Fruit fly (Drosophila melanogaster): ENCODE measurements around the gene CG9743.

Gene CG9743

DNA sequence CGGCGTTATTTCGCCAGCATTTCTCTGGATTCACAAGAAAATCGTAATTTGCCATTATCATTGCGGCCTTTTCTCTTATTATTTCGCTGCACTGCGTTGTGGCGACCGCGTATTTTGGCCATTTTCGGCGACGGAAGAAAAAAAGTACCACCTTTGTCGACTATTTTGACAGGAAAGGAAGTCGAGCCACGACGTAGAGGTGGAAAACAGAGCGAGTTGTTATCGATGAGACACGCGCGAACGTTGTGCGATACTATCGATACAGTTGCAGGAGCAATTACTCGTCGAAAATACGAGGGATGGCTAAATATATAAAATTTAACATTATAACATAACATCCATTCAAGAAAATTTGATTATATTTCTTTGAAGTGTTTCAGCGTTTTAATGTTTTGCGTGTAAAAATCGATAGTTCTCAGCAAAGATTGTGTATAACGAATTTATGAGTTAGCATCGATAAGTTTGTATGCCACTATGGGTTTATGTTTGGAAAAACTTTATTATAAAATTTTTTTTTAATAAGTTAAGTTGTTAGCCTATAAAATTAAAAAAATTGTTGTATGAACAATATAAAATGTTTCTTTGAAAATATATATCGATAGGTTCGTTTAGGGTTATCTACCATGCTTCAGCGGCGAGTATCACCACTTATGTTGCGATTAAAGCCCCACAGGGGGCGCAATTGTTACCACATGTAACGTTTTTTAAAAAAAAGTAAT, 6.1 kb upstream of the CG9743 start, which contains the start of gene RpS7 (continued):
- TF ChIP-seq tin (GFP tag; optimal IDR thresholded peaks at IDR 0.05) (peak; percentile 15), Dref (GFP tag; IDR thresholded peaks at IDR 0.05) (peak; percentile 82), fd3F (GFP tag; optimal IDR thresholded peaks at IDR 0.05) (peak; percentile 51), fd102C (GFP tag; optimal IDR thresholded peaks at IDR 0.05) (peak; percentile 63), repo (GFP tag; optimal IDR thresholded peaks at IDR 0.05) (peak; percentile 6), fu2 (GFP tag; optimal IDR thresholded peaks at IDR 0.05) (peak; percentile 1), luna (GFP tag; optimal IDR thresholded peaks at IDR 0.05) (peak; percentile 34), CG12769 (tag; optimal IDR thresholded peaks at IDR 0.05) (peak; percentile 38), CG14860 (GFP tag; IDR thresholded peaks at IDR 0.05; ENCODE audit: partially characterized antibody) (peak; percentile 98), Doc2 (GFP tag; IDR thresholded peaks at IDR 0.05) (no peak), chm (GFP tag; IDR thresholded peaks at IDR 0.05) (peak; percentile 85), GATAe (GFP tag; conservative IDR thresholded peaks at IDR 0.05) (no peak; the same call in 1 of the 2 replicates), CG18599 (GFP tag; optimal IDR thresholded peaks at IDR 0.05) (peak; percentile 49), pan (optimal IDR thresholded peaks at IDR 0.05) (no peak), pan (GFP tag; optimal IDR thresholded peaks at IDR 0.05 in 1 of 2, IDR thresholded peaks at IDR 0.05 in 1 of 2) (peak in 1 of 2 experiments; percentile 80), da (GFP tag; optimal IDR thresholded peaks at IDR 0.05) (no peak), CG9437 (GFP tag; optimal IDR thresholded peaks at IDR 0.05) (peak; percentile 79), CG7839 (tag; optimal IDR thresholded peaks at IDR 0.05) (peak; percentile 70), sna (GFP tag; IDR thresholded peaks at IDR 0.05; ENCODE audit: partially characterized antibody) (peak; percentile 99), CG17568 (GFP tag; optimal IDR thresholded peaks at IDR 0.05) (peak; percentile 90), CG3726 (GFP tag; IDR thresholded peaks at IDR 0.05) (peak; percentile 76), Adf1 (GFP tag; IDR thresholded peaks at IDR 0.05) (peak; percentile 53), Hr39 (optimal IDR thresholded peaks at IDR 0.05) (no peak), MBD-R2 (GFP tag; IDR thresholded peaks at IDR 0.05) (peak; percentile 25; the same call in 1 of the 2 replicates), CG1602 (GFP tag; optimal IDR thresholded peaks at IDR 0.05) (no peak), ranshi (GFP tag; IDR thresholded peaks at IDR 0.05) (peak; percentile 80), ems (GFP tag; optimal IDR thresholded peaks at IDR 0.05) (no peak), CHES-1-like (GFP tag; optimal IDR thresholded peaks at IDR 0.05) (peak; percentile 32), sisA (GFP tag; IDR thresholded peaks at IDR 0.05) (0 out of 2 replicates have a peak, but pooled peaks have one; percentile 15), ara (GFP tag; IDR thresholded peaks at IDR 0.05) (peak; percentile 61), Asciz (GFP tag; optimal IDR thresholded peaks at IDR 0.05) (peak; percentile 78), Mrtf (GFP tag; IDR thresholded peaks at IDR 0.05) (no peak; the same call in 2 of the 3 replicates), vnd (GFP tag; IDR thresholded peaks at IDR 0.05; ENCODE audit: partially characterized antibody) (peak; percentile 99), CG17802 (tag; optimal IDR thresholded peaks at IDR 0.05) (peak; percentile 60), CG13624 (GFP tag; optimal IDR thresholded peaks at IDR 0.05) (peak; percentile 44), CG6272 (GFP tag; IDR thresholded peaks at IDR 0.05) (peak; percentile 76), Lpt (GFP tag; optimal IDR thresholded peaks at IDR 0.05) (no peak), CG10543 (GFP tag; optimal IDR thresholded peaks at IDR 0.05) (peak; percentile 88), CG12104 (GFP tag; optimal IDR thresholded peaks at IDR 0.05) (peak; percentile 70), HLH3B (GFP tag; IDR thresholded peaks at IDR 0.05) (peak; percentile 70), ro (GFP tag; IDR thresholded peaks at IDR 0.05) (no peak), ham (GFP tag; IDR thresholded peaks at IDR 0.05) (peak; percentile 66; the same call in 1 of the 2 replicates), shn (GFP tag; optimal IDR thresholded peaks at IDR 0.05) (peak; percentile 16), sob (GFP tag; IDR thresholded peaks at IDR 0.05) (peak; percentile 79), klu (GFP tag; IDR thresholded peaks at IDR 0.05) (no peak), CG4854 (GFP tag; optimal IDR thresholded peaks at IDR 0.05) (peak; percentile 50), ssp (GFP tag; IDR thresholded peaks at IDR 0.05) (peak; percentile 39; the same call in 1 of the 2 replicates), TFAM (GFP tag; optimal IDR thresholded peaks at IDR 0.05) (peak; percentile 20), CG32767 (GFP tag; IDR thresholded peaks at IDR 0.05) (0 out of 2 replicates have a peak, but pooled peaks have one; percentile 43), CG42726 (GFP tag; IDR thresholded peaks at IDR 0.05; ENCODE audit: partially characterized antibody) (peak; percentile 91)

Measured in whole organism, embryonic.